Worm (Caenorhabditis elegans): ENCODE measurements around the gene Y116A8C.29.

Y116A8C.29 gene

ce11 chrIV:17093701-17094100 is at the start of gene Y116A8C.29:
Y116A8C.29 (plus strand) TSS chrIV:17094028.
- TF ChIP-seq dve-1 (tag; optimal IDR thresholded peaks at IDR 0.05; ENCODE audit: insufficient read depth) (peak; percentile 14), hlh-11 (tag; optimal IDR thresholded peaks at IDR 0.05) (no peak), unc-62 (GFP tag; optimal IDR thresholded peaks at IDR 0.05 in 1 of 2) (peak in 1 of 2 experiments; percentile 25), unc-62 (tag; optimal IDR thresholded peaks at IDR 0.05) (no peak), pha-4 (GFP tag; IDR thresholded peaks at IDR 0.05) (no peak), pha-4 (tag; optimal IDR thresholded peaks at IDR 0.05) (peak; percentile 27)

ce11 chrIV:17045691-17046090 is 48.1 kb upstream of the Y116A8C.29 start, which contains the start of gene clec-195:
clec-195 (minus strand) TSS chrIV:17045791.
- TF ChIP-seq ceh-62 (tag; optimal IDR thresholded peaks at IDR 0.05) (no peak), zag-1 (tag; optimal IDR thresholded peaks at IDR 0.05) (no peak), pqm-1 (tag; optimal IDR thresholded peaks at IDR 0.05) (no peak), daf-16 (GFP tag; optimal IDR thresholded peaks at IDR 0.05) (no peak), daf-16 (tag; optimal IDR thresholded peaks at IDR 0.05) (no peak), nhr-28 (tag; optimal IDR thresholded peaks at IDR 0.05) (no peak)

- no peak for TF ChIP-seq F44E2.7 (GFP tag; IDR thresholded peaks at IDR 0.05)
- TF ChIP-seq daf-16 (GFP tag; optimal IDR thresholded peaks at IDR 0.05): no peak
- no peak for TF ChIP-seq daf-16 (tag; optimal IDR thresholded peaks at IDR 0.05)
- no peak for TF ChIP-seq Y105C5A.15 (GFP tag; IDR thresholded peaks at IDR 0.05)
- no peak for TF ChIP-seq dmd-8 (GFP tag; IDR thresholded peaks at IDR 0.05)
- no peak for TF ChIP-seq nhr-11 (tag; optimal IDR thresholded peaks at IDR 0.05)
- no peak for TF ChIP-seq lin-38 (GFP tag; IDR thresholded peaks at IDR 0.05)
- TF ChIP-seq nhr-48 (tag; optimal IDR thresholded peaks at IDR 0.05): no peak
- TF ChIP-seq lin-39 (tag; optimal IDR thresholded peaks at IDR 0.05): no peak
- TF ChIP-seq cey-2 (tag; optimal IDR thresholded peaks at IDR 0.05; ENCODE audit: borderline replicate concordance, insufficient read depth): no peak
- no peak for TF ChIP-seq dve-1 (tag; optimal IDR thresholded peaks at IDR 0.05; ENCODE audit: insufficient read depth)
These were observed 45.6 kb upstream of the Y116A8C.29 start, which contains the start of gene athp-3 for ce11 chrIV:17048257-17048656. athp-3 (minus strand) TSS chrIV:17048357.

ce11 chrIV:17053261-17053660 is 40.6 kb upstream of the Y116A8C.29 start, which contains the start of gene Y116A8C.23:
Y116A8C.23 (plus strand) TSS chrIV:17053561.
- TF ChIP-seq snpc-4 (tag; optimal IDR thresholded peaks at IDR 0.05): no peak
- no peak for TF ChIP-seq ceh-44 (GFP tag; IDR thresholded peaks at IDR 0.05)
- TF ChIP-seq R02D3.7 (tag; optimal IDR thresholded peaks at IDR 0.05): no peak
- TF ChIP-seq pha-4 (GFP tag; IDR thresholded peaks at IDR 0.05): no peak
- no peak for TF ChIP-seq pha-4 (tag; optimal IDR thresholded peaks at IDR 0.05)
- TF ChIP-seq fkh-10 (GFP tag; optimal IDR thresholded peaks at IDR 0.05): no peak
- TF ChIP-seq ces-1 (GFP tag; optimal IDR thresholded peaks at IDR 0.05): no peak
- TF ChIP-seq dpl-1 (GFP tag; optimal IDR thresholded peaks at IDR 0.05): no peak
- TF ChIP-seq ceh-28 (tag; optimal IDR thresholded peaks at IDR 0.05): no peak
- no peak for TF ChIP-seq nhr-48 (tag; optimal IDR thresholded peaks at IDR 0.05)
- no peak for TF ChIP-seq nhr-102 (tag; optimal IDR thresholded peaks at IDR 0.05)
- TF ChIP-seq ZK337.2 (GFP tag; IDR thresholded peaks at IDR 0.05): no peak
- TF ChIP-seq cey-2 (tag; optimal IDR thresholded peaks at IDR 0.05; ENCODE audit: borderline replicate concordance, insufficient read depth): no peak
- TF ChIP-seq lin-13 (GFP tag; optimal IDR thresholded peaks at IDR 0.05): no peak
- TF ChIP-seq ztf-11 (tag; optimal IDR thresholded peaks at IDR 0.05): no peak
- no peak for TF ChIP-seq Y105C5A.15 (GFP tag; IDR thresholded peaks at IDR 0.05)

ce11 chrIV:17058036-17058435 is 35.8 kb upstream of the Y116A8C.29 start, which contains the start of gene Y116A8C.44:
Y116A8C.44 (minus strand) TSS chrIV:17058136.
- no peak for TF ChIP-seq daf-16 (GFP tag; optimal IDR thresholded peaks at IDR 0.05)
- TF ChIP-seq daf-16 (tag; optimal IDR thresholded peaks at IDR 0.05): no peak
- TF ChIP-seq F10B5.3 (tag; optimal IDR thresholded peaks at IDR 0.05): no peak
- TF ChIP-seq spr-3 (GFP tag; optimal IDR thresholded peaks at IDR 0.05): no peak
- no peak for TF ChIP-seq dve-1 (tag; optimal IDR thresholded peaks at IDR 0.05; ENCODE audit: insufficient read depth)
- TF ChIP-seq nhr-111 (GFP tag; optimal IDR thresholded peaks at IDR 0.05): no peak
- TF ChIP-seq skn-1 (tag; optimal IDR thresholded peaks at IDR 0.05): no peak
- no peak for TF ChIP-seq nhr-48 (tag; optimal IDR thresholded peaks at IDR 0.05)
- no peak for TF ChIP-seq pha-4 (GFP tag; IDR thresholded peaks at IDR 0.05)
- TF ChIP-seq pha-4 (tag; optimal IDR thresholded peaks at IDR 0.05): no peak
- TF ChIP-seq ceh-82 (tag; optimal IDR thresholded peaks at IDR 0.05): no peak
- TF ChIP-seq aha-1 (tag): no peak
- no peak for TF ChIP-seq nhr-10 (tag; optimal IDR thresholded peaks at IDR 0.05)
- TF ChIP-seq Y105C5A.15 (GFP tag; IDR thresholded peaks at IDR 0.05): no peak
- TF ChIP-seq lin-1 (GFP tag; IDR thresholded peaks at IDR 0.05): no peak
- TF ChIP-seq dmd-6 (GFP tag; IDR thresholded peaks at IDR 0.05): no peak
- no peak for TF ChIP-seq spr-1 (tag; optimal IDR thresholded peaks at IDR 0.05)

Measured in whole organism, L4 larva.